Fruit fly (Drosophila melanogaster) whole organism, embryonic: Measurements from ENCODE around the gene CG42541.

Source experiments
- CG10267 ChIP-seq: fragments of 200-800 bp; sonication (Bioruptor generic); optimal IDR thresholded peaks from 2 replicates; lab custom pipeline; 2018; ENCODE audit warnings: missing biosample characterization, mild to moderate bottlenecking, missing genetic modification characterization, moderate library complexity
- CG10462 ChIP-seq: fragments of 200-800 bp; sonication (Bioruptor generic); optimal IDR thresholded peaks from 2 replicates; lab custom pipeline; 2016; ENCODE audit warnings: missing biosample characterization, missing genetic modification characterization
- CG11247 ChIP-seq: fragments of 200-800 bp; sonication (Bioruptor generic); IDR thresholded peaks from 2 replicates; pipeline ENCODE4 v1.3.6; 2022; ENCODE audit warnings: missing biosample characterization, missing genetic modification characterization
- CG11723 ChIP-seq: fragments of 200-800 bp; sonication (Bioruptor generic); optimal IDR thresholded peaks from 2 replicates; lab custom pipeline; 2017; ENCODE audit warnings: missing biosample characterization, mild to moderate bottlenecking, missing genetic modification characterization
- CG12942 ChIP-seq: fragments of 200-800 bp; sonication (Bioruptor generic); optimal IDR thresholded peaks from 3 replicates; lab custom pipeline; 2016; ENCODE audit warnings: missing biosample characterization, missing genetic modification characterization
- CG13296 ChIP-seq: fragments of 200-800 bp; sonication (Bioruptor generic); optimal IDR thresholded peaks from 3 replicates; lab custom pipeline; 2018; ENCODE audit warnings: missing biosample characterization, mild to moderate bottlenecking, missing genetic modification characterization
- CG14667 ChIP-seq: fragments of 200-800 bp; sonication (Bioruptor generic); IDR thresholded peaks from 2 replicates; pipeline ENCODE4 v1.3.6; 2022; ENCODE audit warnings: missing biosample characterization, missing genetic modification characterization
- CG15269 ChIP-seq: fragments of 200-800 bp; sonication (Bioruptor generic); optimal IDR thresholded peaks from 2 replicates; lab custom pipeline; 2018; ENCODE audit warnings: missing biosample characterization, mild to moderate bottlenecking, missing genetic modification characterization, moderate library complexity
- CG2129 ChIP-seq: fragments of 200-800 bp; sonication (Bioruptor generic); IDR thresholded peaks from 2 replicates; pipeline ENCODE4 v1.3.6; 2022; ENCODE audit warnings: missing biosample characterization, missing genetic modification characterization; ENCODE audit not compliant: partially characterized antibody
- CG2202 ChIP-seq: fragments of 200-800 bp; sonication (Bioruptor generic); optimal IDR thresholded peaks from 2 replicates; lab custom pipeline; 2018; ENCODE audit warnings: missing biosample characterization, mild to moderate bottlenecking, missing genetic modification characterization
- CG31224 ChIP-seq: fragments of 200-800 bp; sonication (Bioruptor generic); IDR thresholded peaks from 2 replicates; pipeline ENCODE4 v1.3.6; 2022; ENCODE audit warnings: missing biosample characterization, missing genetic modification characterization
- CG34422 ChIP-seq: fragments of 200-800 bp; sonication (Bioruptor generic); IDR thresholded peaks from 3 replicates; pipeline ENCODE4 v1.3.6; 2022; ENCODE audit warnings: missing biosample characterization, missing genetic modification characterization
- CG3995 ChIP-seq: fragments of 200-800 bp; sonication (Bioruptor generic); optimal IDR thresholded peaks from 3 replicates; lab custom pipeline; 2016; ENCODE audit warnings: missing biosample characterization, missing genetic modification characterization
- CG6254 ChIP-seq: fragments of 200-800 bp; sonication (Bioruptor generic); optimal IDR thresholded peaks from 3 replicates; lab custom pipeline; 2017; ENCODE audit warnings: mild to moderate bottlenecking, missing biosample characterization, missing genetic modification reagents, missing genetic modification characterization
- CG6689 ChIP-seq: fragments of 200-800 bp; sonication (Bioruptor generic); IDR thresholded peaks from 2 replicates; pipeline ENCODE4 v1.3.6; 2022; ENCODE audit warnings: missing biosample characterization, missing genetic modification characterization
- CG7987 ChIP-seq: fragments of 200-800 bp; sonication (Bioruptor generic); optimal IDR thresholded peaks from 2 replicates; lab custom pipeline; 2018; ENCODE audit warnings: missing biosample characterization, mild to moderate bottlenecking, missing genetic modification characterization, moderate library complexity
- CG8359 ChIP-seq: fragments of 200-800 bp; sonication (Bioruptor generic); optimal IDR thresholded peaks from 2 replicates; lab custom pipeline; 2017; ENCODE audit warnings: missing biosample characterization, mild to moderate bottlenecking, missing genetic modification characterization, borderline replicate concordance
- CG9609 ChIP-seq: fragments of 200-800 bp; sonication (Bioruptor generic); optimal IDR thresholded peaks from 3 replicates; lab custom pipeline; 2016; ENCODE audit warnings: missing biosample characterization, missing genetic modification characterization
- CHES-1-like ChIP-seq: fragments of 200-800 bp; sonication (Bioruptor generic); optimal IDR thresholded peaks from 2 replicates; lab custom pipeline; 2016; ENCODE audit warnings: missing biosample characterization, missing genetic modification characterization
- CrebB ChIP-seq: fragments of 200-800 bp; sonication (Bioruptor generic); optimal IDR thresholded peaks from 3 replicates; lab custom pipeline; 2018; ENCODE audit warnings: missing biosample characterization, mild to moderate bottlenecking, missing genetic modification characterization
- Dref ChIP-seq: fragments of 200-800 bp; sonication (Bioruptor generic); IDR thresholded peaks from 2 replicates; pipeline ENCODE4 v1.3.6; 2022; ENCODE audit warnings: missing biosample characterization, missing genetic modification characterization
- Fer1 ChIP-seq: fragments of 200-800 bp; sonication (Bioruptor generic); optimal IDR thresholded peaks from 2 replicates; lab custom pipeline; 2017; ENCODE audit warnings: missing biosample characterization, mild to moderate bottlenecking, missing genetic modification characterization
- Hey ChIP-seq: fragments of 200-800 bp; sonication (Bioruptor generic); optimal IDR thresholded peaks from 3 replicates; lab custom pipeline; 2018; ENCODE audit warnings: missing biosample characterization, mild to moderate bottlenecking, missing genetic modification characterization
- Lim3 ChIP-seq: fragments of 200-800 bp; sonication (Bioruptor generic); IDR thresholded peaks from 2 replicates; pipeline ENCODE4 v1.3.6; 2022; ENCODE audit warnings: missing biosample characterization, missing genetic modification characterization
- Myb ChIP-seq: fragments of 200-800 bp; sonication (Bioruptor generic); optimal IDR thresholded peaks from 2 replicates; lab custom pipeline; 2016; ENCODE audit warnings: missing biosample characterization, missing genetic modification characterization
- Oli ChIP-seq: fragments of 200-800 bp; sonication (Bioruptor generic); optimal IDR thresholded peaks from 2 replicates; lab custom pipeline; 2018; ENCODE audit warnings: missing biosample characterization, mild to moderate bottlenecking, missing genetic modification characterization, moderate library complexity
- PHDP ChIP-seq: fragments of 200-800 bp; sonication (Bioruptor generic); optimal IDR thresholded peaks from 3 replicates; lab custom pipeline; 2018; ENCODE audit warnings: missing biosample characterization, mild to moderate bottlenecking, missing genetic modification characterization, moderate library complexity
- Rx ChIP-seq: fragments of 200-800 bp; sonication (Bioruptor generic); IDR thresholded peaks from 2 replicates; pipeline ENCODE4 v1.3.6; 2022; ENCODE audit warnings: missing biosample characterization, missing genetic modification characterization
- TFAM ChIP-seq: fragments of 200-800 bp; sonication (Bioruptor generic); optimal IDR thresholded peaks from 2 replicates; lab custom pipeline; 2017; ENCODE audit warnings: missing biosample characterization, missing genetic modification characterization, inconsistent platforms
- abd-A ChIP-seq: fragments of 200-800 bp; sonication (Bioruptor generic); optimal IDR thresholded peaks from 3 replicates; lab custom pipeline; 2019; ENCODE audit warnings: missing biosample characterization, mild to moderate bottlenecking, missing genetic modification characterization, moderate library complexity
- ara ChIP-seq: fragments of 200-800 bp; sonication (Bioruptor generic); IDR thresholded peaks from 2 replicates; pipeline ENCODE4 v1.3.6; 2022; ENCODE audit warnings: missing biosample characterization, missing genetic modification characterization
- ato ChIP-seq: fragments of 200-800 bp; sonication (Bioruptor generic); IDR thresholded peaks from 2 replicates; pipeline ENCODE4 v1.3.6; 2022; ENCODE audit warnings: missing biosample characterization, missing genetic modification characterization; ENCODE audit not compliant: partially characterized antibody
- cas ChIP-seq: fragments of 200-800 bp; sonication (Bioruptor generic); IDR thresholded peaks from 2 replicates; pipeline ENCODE4 v1.3.6; 2022; ENCODE audit warnings: missing biosample characterization, missing genetic modification characterization
- chm ChIP-seq: fragments of 200-800 bp; sonication (Bioruptor generic); IDR thresholded peaks from 2 replicates; pipeline ENCODE4 v1.3.6; 2022; ENCODE audit warnings: missing biosample characterization, missing genetic modification characterization
- eve ChIP-seq, 2 experiments: fragments of >200 bp; optimal IDR thresholded peaks; 2 replicates each; lab custom pipeline; 2017; ENCODE audit warnings: missing biosample characterization in 2 of 2, missing genetic modification characterization in 2 of 2
- fu2 ChIP-seq: fragments of 200-800 bp; sonication (Bioruptor generic); optimal IDR thresholded peaks from 2 replicates; lab custom pipeline; 2016; ENCODE audit warnings: missing biosample characterization, missing genetic modification characterization
- grn ChIP-seq: fragments of 200-800 bp; sonication (Bioruptor generic); optimal IDR thresholded peaks from 3 replicates; lab custom pipeline; 2017; ENCODE audit warnings: missing biosample characterization, missing genetic modification characterization
- hbn ChIP-seq: fragments of 200-800 bp; sonication (Bioruptor generic); IDR thresholded peaks from 2 replicates; pipeline ENCODE4 v1.3.6; 2022; ENCODE audit warnings: missing biosample characterization, missing genetic modification characterization; ENCODE audit not compliant: partially characterized antibody
- insv ChIP-seq, 2 experiments: fragments of 200-800 bp; sonication (Bioruptor generic); optimal IDR thresholded peaks; 3 replicates each; lab custom pipeline; 2016 to 2018; ENCODE audit warnings: missing biosample characterization in 2 of 2, missing genetic modification characterization in 2 of 2
- nerfin-1 ChIP-seq: fragments of 200-800 bp; sonication (Bioruptor generic); optimal IDR thresholded peaks from 3 replicates; lab custom pipeline; 2019; ENCODE audit warnings: missing biosample characterization, mild to moderate bottlenecking, missing genetic modification characterization, moderate library complexity
- odd ChIP-seq: fragments of 200-800 bp; sonication (Bioruptor generic); optimal IDR thresholded peaks from 2 replicates; lab custom pipeline; 2017; ENCODE audit warnings: missing biosample characterization, mild to moderate bottlenecking, missing genetic modification characterization
- phol ChIP-seq: fragments of 200-800 bp; sonication (Bioruptor generic); optimal IDR thresholded peaks from 3 replicates; lab custom pipeline; 2018; ENCODE audit warnings: missing biosample characterization, mild to moderate bottlenecking, missing genetic modification characterization, moderate library complexity
- pum ChIP-seq: fragments of 200-800 bp; sonication (Bioruptor generic); optimal IDR thresholded peaks from 2 replicates; lab custom pipeline; 2016; ENCODE audit warnings: missing biosample characterization, missing genetic modification characterization
- sc ChIP-seq, 3 experiments: fragments of >200 bp in 2 of 3; fragments of 200-800 bp in 1 of 3; sonication (Bioruptor generic) in 1 of 3; optimal IDR thresholded peaks; 2 replicates in 2 of 3; 3 replicates in 1 of 3; lab custom pipeline; 2017; ENCODE audit warnings: mild to moderate bottlenecking in 1 of 3, missing biosample characterization in 1 of 3, missing genetic modification characterization in 1 of 3, missing genetic modification reagents in 1 of 3
- seq ChIP-seq: fragments of 200-800 bp; sonication (Bioruptor generic); IDR thresholded peaks from 2 replicates; pipeline ENCODE4 v1.3.6; 2022; ENCODE audit warnings: missing biosample characterization, missing genetic modification characterization
- sima ChIP-seq: fragments of 200-800 bp; sonication (Bioruptor generic); optimal IDR thresholded peaks from 2 replicates; lab custom pipeline; 2016; ENCODE audit warnings: missing biosample characterization, missing genetic modification characterization
- toy ChIP-seq: fragments of 200-800 bp; sonication (Bioruptor generic); IDR thresholded peaks from 2 replicates; pipeline ENCODE4 v1.3.6; 2022; ENCODE audit warnings: missing biosample characterization, missing genetic modification characterization
- tup ChIP-seq: fragments of 200-800 bp; sonication (Bioruptor generic); optimal IDR thresholded peaks from 2 replicates; lab custom pipeline; 2016; ENCODE audit warnings: missing biosample characterization, mild to moderate bottlenecking, missing genetic modification characterization, moderate library complexity
- vvl ChIP-seq: fragments of 200-800 bp; sonication (Bioruptor generic); IDR thresholded peaks from 2 replicates; pipeline ENCODE4 v1.3.6; 2022; ENCODE audit warnings: missing biosample characterization, missing genetic modification characterization

Gene CG42541

dm6 chrX:3845340-3846161, 84.8 kb downstream of the CG42541 start (continued):
- no peak for TF ChIP-seq hbn (GFP tag; lab: Robert Waterston, UW)
- TF ChIP-seq CG34422, result no peak
- peak; percentile 63; the same call in 1 of the 2 replicates for TF ChIP-seq chm (GFP tag; lab: Robert Waterston, UW)
- TF ChIP-seq CG31224, result no peak
- TF ChIP-seq pum (GFP tag; lab: Kevin White, UChicago), result no peak
- no peak for TF ChIP-seq abd-A (tag; lab: Kevin White, UChicago)
- no peak for TF ChIP-seq grn (GFP tag; lab: Kevin White, UChicago)
- TF ChIP-seq TFAM, result no peak
- no peak for TF ChIP-seq eve (GFP tag; optimal IDR thresholded peaks at IDR 0.05; lab: Kevin White, UChicago)
- TF ChIP-seq CG3995 (GFP tag; lab: Kevin White, UChicago), result no peak
- TF ChIP-seq vvl, result no peak; the same call in 1 of the 2 replicates
- TF ChIP-seq seq (GFP tag; lab: Robert Waterston, UW), result peak; percentile 44; the same call in 1 of the 2 replicates
- no peak for TF ChIP-seq ato (GFP tag; lab: Robert Waterston, UW)
- TF ChIP-seq ara (GFP tag; lab: Robert Waterston, UW), result no peak
- no peak for TF ChIP-seq sc (optimal IDR thresholded peaks at IDR 0.05; lab: Kevin White, UChicago)
- TF ChIP-seq sc (GFP tag; optimal IDR thresholded peaks at IDR 0.05; lab: Kevin White, UChicago), result no peak
- no peak for TF ChIP-seq Myb (GFP tag; lab: Kevin White, UChicago)
- peak in 1 of 2 experiments; percentile 35 for TF ChIP-seq insv (GFP tag; optimal IDR thresholded peaks at IDR 0.05; lab: Kevin White, UChicago)
- TF ChIP-seq CG12942 (GFP tag; lab: Kevin White, UChicago), result no peak
- TF ChIP-seq CG9609 (GFP tag; lab: Kevin White, UChicago), result no peak
- TF ChIP-seq Lim3, result no peak
- no peak for TF ChIP-seq fu2 (GFP tag; lab: Kevin White, UChicago)
- no peak for TF ChIP-seq CG11247 (GFP tag; lab: Robert Waterston, UW)
- TF ChIP-seq CHES-1-like, result no peak
- TF ChIP-seq CG6689 (GFP tag; lab: Robert Waterston, UW), result no peak
- TF ChIP-seq Fer1 (GFP tag; lab: Kevin White, UChicago), result peak; percentile 16
- no peak for TF ChIP-seq CG15269
- TF ChIP-seq tup, result no peak
- no peak for TF ChIP-seq sima (GFP tag; lab: Kevin White, UChicago)
- no peak for TF ChIP-seq toy (GFP tag; lab: Robert Waterston, UW)
- TF ChIP-seq Dref (GFP tag; lab: Robert Waterston, UW), result no peak
- no peak for TF ChIP-seq phol (tag; lab: Kevin White, UChicago)
- TF ChIP-seq CG10462 (GFP tag; lab: Kevin White, UChicago), result no peak
- TF ChIP-seq PHDP, result no peak
- no peak for TF ChIP-seq CG2202
- peak; percentile 49 for TF ChIP-seq odd
- TF ChIP-seq CG8359 (GFP tag; lab: Kevin White, UChicago), result no peak
- no peak for TF ChIP-seq Oli (tag; lab: Kevin White, UChicago)
- no peak for TF ChIP-seq CG14667 (GFP tag; lab: Robert Waterston, UW)
- no peak for TF ChIP-seq cas (GFP tag; lab: Robert Waterston, UW)
- TF ChIP-seq Hey (tag; lab: Kevin White, UChicago), result no peak
- TF ChIP-seq CG6254 (GFP tag; lab: Kevin White, UChicago), result peak; percentile 99
- peak; percentile 27 for TF ChIP-seq CG13296
- TF ChIP-seq CG10267, result peak; percentile 2
- no peak for TF ChIP-seq Rx (GFP tag; lab: Robert Waterston, UW)
- no peak for TF ChIP-seq CG11723 (GFP tag; lab: Kevin White, UChicago)
- no peak for TF ChIP-seq CG2129
- peak; percentile 38 for TF ChIP-seq CrebB (tag; lab: Kevin White, UChicago)
- TF ChIP-seq nerfin-1 (tag; lab: Kevin White, UChicago), result no peak
- no peak for TF ChIP-seq CG7987 (GFP tag; lab: Kevin White, UChicago)
